Worm (Caenorhabditis elegans) whole organism, mixed stage, embryonic: ENCODE data around the gene cyp-33C7.

Source experiments
- ces-1 ChIP-seq: fragments of 150-350 bp; optimal IDR thresholded peaks from 2 replicates; lab custom pipeline; 2014; ENCODE audit warnings: missing biosample characterization, missing genetic modification reagents, missing genetic modification characterization
- nhr-12 ChIP-seq: fragments of 150-350 bp; optimal IDR thresholded peaks from 2 replicates; lab custom pipeline; 2014; ENCODE audit warnings: missing biosample characterization, missing genetic modification characterization
- pha-4 ChIP-seq: fragments of 150-350 bp; optimal IDR thresholded peaks from 2 replicates; lab custom pipeline; 2018; ENCODE audit warnings: missing biosample characterization, missing genetic modification reagents, missing genetic modification characterization
- snpc-4 ChIP-seq: fragments of 150-350 bp; optimal IDR thresholded peaks from 2 replicates; lab custom pipeline; 2014; ENCODE audit warnings: missing biosample characterization, missing genetic modification characterization
- unc-62 ChIP-seq: fragments of 150-350 bp; optimal IDR thresholded peaks from 2 replicates; lab custom pipeline; 2014; ENCODE audit warnings: missing biosample characterization, missing genetic modification reagents, missing genetic modification characterization

DNA sequence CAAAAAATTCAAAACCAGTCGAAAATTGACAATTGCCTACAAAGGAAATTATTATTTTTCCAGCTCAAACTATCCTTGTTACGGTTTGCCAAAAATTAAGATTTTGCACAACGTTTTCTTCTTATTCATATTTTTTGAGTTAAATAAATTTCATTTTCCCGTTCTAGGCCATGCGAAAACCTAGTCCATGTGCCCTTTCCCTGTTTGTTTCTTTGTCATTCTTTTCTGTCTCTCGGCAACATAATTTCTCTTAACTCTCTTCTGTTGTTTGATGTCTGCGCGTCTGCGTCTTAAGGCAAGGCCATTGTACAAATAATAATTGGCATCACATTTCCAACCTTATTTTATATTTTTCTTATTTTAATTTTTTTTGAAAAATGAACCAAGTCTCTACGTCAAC is 31.2 kb downstream of the cyp-33C7 start, which contains the start of gene nhr-228:
- no peak for TF ChIP-seq nhr-12 (tag; lab: Kevin White, UChicago)
- peak; percentile 14 for TF ChIP-seq pha-4 (tag; lab: Kevin White, UChicago)
- peak; percentile 43 for TF ChIP-seq ces-1 (GFP tag; lab: Kevin White, UChicago)
- TF ChIP-seq snpc-4 (tag; lab: Kevin White, UChicago), result no peak
- no peak for TF ChIP-seq unc-62 (GFP tag; lab: Kevin White, UChicago)
